Worm (Caenorhabditis elegans) whole organism, young adult: ENCODE results near the gene Y51H7C.1.
A peak's percentile ranks its signal among the peaks of the same experiment; 100 is the strongest.

ENCODE experiments used
- F37B4.10 ChIP-seq: fragments of 200-800 bp; sonication (Bioruptor generic); IDR thresholded peaks from 2 replicates; pipeline ENCODE4 v1.3.6; 2022; ENCODE audit warnings: missing genetic modification characterization, missing compliant biosample characterization
- F39B2.1 ChIP-seq: fragments of 200-800 bp; sonication (Bioruptor generic); IDR thresholded peaks from 2 replicates; pipeline ENCODE4 v1.3.6; 2022; ENCODE audit warnings: missing genetic modification reagents, missing genetic modification characterization, missing compliant biosample characterization
- F49E8.2 ChIP-seq: sonication (generic microtip); optimal IDR thresholded peaks from 3 replicates; lab custom pipeline; 2017; ENCODE audit warnings: missing genetic modification characterization, mild to moderate bottlenecking, missing compliant biosample characterization, antibody characterized with exemption, moderate library complexity; ENCODE audit not compliant: insufficient read depth
- F55B11.4 ChIP-seq: sonication (generic microtip); optimal IDR thresholded peaks from 2 replicates; lab custom pipeline; 2016; ENCODE audit warnings: missing compliant biosample characterization, missing genetic modification characterization, borderline replicate concordance; ENCODE audit not compliant: insufficient read depth
- K12H6.12 ChIP-seq: fragments of 200-800 bp; sonication (Bioruptor generic); optimal IDR thresholded peaks from 2 replicates; lab custom pipeline; 2018; ENCODE audit warnings: mild to moderate bottlenecking, missing genetic modification characterization, missing compliant biosample characterization
- T07F8.4 ChIP-seq: sonication (generic microtip); optimal IDR thresholded peaks from 2 replicates; lab custom pipeline; 2016; ENCODE audit warnings: mild to moderate bottlenecking, missing genetic modification characterization, moderate library complexity, missing compliant biosample characterization
- Y95B8A.8 ChIP-seq: fragments of 200-800 bp; sonication (Bioruptor generic); IDR thresholded peaks from 2 replicates; pipeline ENCODE4 v1.3.6; 2022; ENCODE audit warnings: missing genetic modification reagents, missing genetic modification characterization, missing compliant biosample characterization
- akir-1 ChIP-seq: fragments of 200-800 bp; sonication (Bioruptor generic); optimal IDR thresholded peaks from 2 replicates; lab custom pipeline; 2018; ENCODE audit warnings: mild to moderate bottlenecking, missing genetic modification characterization, moderate library complexity, missing compliant biosample characterization
- attf-5 ChIP-seq: fragments of 200-800 bp; sonication (Bioruptor generic); optimal IDR thresholded peaks from 2 replicates; lab custom pipeline; 2018; ENCODE audit warnings: mild to moderate bottlenecking, missing genetic modification characterization, missing compliant biosample characterization
- attf-6 ChIP-seq: fragments of 200-800 bp; sonication (Bioruptor generic); IDR thresholded peaks from 2 replicates; pipeline ENCODE4 v1.3.6; 2022; ENCODE audit warnings: missing genetic modification reagents, missing genetic modification characterization, missing compliant biosample characterization
- ceh-91 ChIP-seq: fragments of 200-800 bp; sonication (Bioruptor generic); IDR thresholded peaks from 2 replicates; pipeline ENCODE4 v1.3.6; 2022; ENCODE audit warnings: missing genetic modification reagents, missing genetic modification characterization, missing compliant biosample characterization
- dox-1 ChIP-seq: fragments of 200-800 bp; sonication (Bioruptor generic); IDR thresholded peaks from 2 replicates; pipeline ENCODE4 v1.3.6; 2022; ENCODE audit warnings: missing genetic modification reagents, missing genetic modification characterization, missing compliant biosample characterization
- egrh-3 ChIP-seq: fragments of 200-800 bp; sonication (Bioruptor generic); IDR thresholded peaks from 2 replicates; pipeline ENCODE4 v1.3.6; 2022; ENCODE audit warnings: missing genetic modification reagents, missing genetic modification characterization, missing compliant biosample characterization
- hlh-12 ChIP-seq: sonication (generic microtip); optimal IDR thresholded peaks from 2 replicates; lab custom pipeline; 2016; ENCODE audit warnings: missing genetic modification characterization, missing compliant biosample characterization
- lir-1 ChIP-seq: fragments of 200-800 bp; sonication (Bioruptor generic); conservative IDR thresholded peaks from 2 replicates; pipeline ENCODE4 v1.3.6; 2022; ENCODE audit warnings: missing genetic modification reagents, missing genetic modification characterization, missing compliant biosample characterization
- madf-10 ChIP-seq: sonication (generic microtip); optimal IDR thresholded peaks from 2 replicates; lab custom pipeline; 2016; ENCODE audit warnings: mild to moderate bottlenecking, missing genetic modification characterization, missing compliant biosample characterization
- madf-3 ChIP-seq: fragments of 200-800 bp; sonication (Bioruptor generic); IDR thresholded peaks from 2 replicates; pipeline ENCODE4 v1.3.6; 2022; ENCODE audit warnings: missing genetic modification reagents, missing genetic modification characterization, missing compliant biosample characterization
- mxl-1 ChIP-seq: sonication (generic microtip); optimal IDR thresholded peaks from 2 replicates; lab custom pipeline; 2016; ENCODE audit warnings: missing genetic modification characterization, missing compliant biosample characterization
- nhr-120 ChIP-seq: fragments of 200-800 bp; sonication (Bioruptor generic); IDR thresholded peaks from 2 replicates; pipeline ENCODE4 v1.3.6; 2022; ENCODE audit warnings: missing genetic modification characterization, missing compliant biosample characterization
- nhr-27 ChIP-seq: fragments of 200-800 bp; sonication (Bioruptor generic); optimal IDR thresholded peaks from 2 replicates; lab custom pipeline; 2018; ENCODE audit warnings: mild to moderate bottlenecking, missing genetic modification characterization, moderate library complexity, missing compliant biosample characterization
- nhr-80 ChIP-seq: sonication (generic microtip); optimal IDR thresholded peaks from 2 replicates; lab custom pipeline; 2016; ENCODE audit warnings: missing genetic modification characterization, missing compliant biosample characterization
- rec-8 ChIP-seq, 2 experiments: sonication (generic microtip); optimal IDR thresholded peaks; 2 replicates each; lab custom pipeline; 2016; ENCODE audit warnings: mild to moderate bottlenecking in 2 of 2, missing genetic modification characterization in 2 of 2, missing genetic modification reagents in 2 of 2, missing genotype in 2 of 2, missing biosample characterization in 1 of 2, missing compliant biosample characterization in 1 of 2, moderate library complexity in 1 of 2
- rpc-1 ChIP-seq, 2 experiments: fragments of 150-350 bp in 1 of 2; sonication (generic microtip) in 1 of 2; optimal IDR thresholded peaks; 2 replicates each; lab custom pipeline; 2014 to 2018; ENCODE audit warnings: missing biosample characterization in 1 of 2, missing genetic modification characterization in 1 of 2, missing genetic modification reagents in 1 of 2, missing genotype in 1 of 2
- snpc-4 ChIP-seq, 5 experiments: fragments of 150-350 bp in 1 of 5; sonication (generic microtip) in 4 of 5; optimal IDR thresholded peaks; 2 replicates each; lab custom pipeline; 2014 to 2018; ENCODE audit warnings: missing genetic modification characterization in 5 of 5, missing biosample characterization in 3 of 5, antibody characterized with exemption in 2 of 5, mild to moderate bottlenecking in 2 of 5, missing compliant biosample characterization in 2 of 5, missing genotype in 2 of 5, moderate library complexity in 2 of 5, missing genetic modification reagents in 1 of 5
- somi-1 ChIP-seq: fragments of 200-800 bp; sonication (Bioruptor generic); optimal IDR thresholded peaks from 2 replicates; lab custom pipeline; 2018; ENCODE audit warnings: mild to moderate bottlenecking, missing genetic modification characterization, missing compliant biosample characterization
- tbp1 ChIP-seq: fragments of 200-800 bp; sonication (Bioruptor generic); optimal IDR thresholded peaks from 2 replicates; lab custom pipeline; 2018; ENCODE audit warnings: mild to moderate bottlenecking, missing genetic modification characterization, missing compliant biosample characterization
- tlf-1 ChIP-seq: fragments of 200-800 bp; sonication (Bioruptor generic); optimal IDR thresholded peaks from 2 replicates; lab custom pipeline; 2018; ENCODE audit warnings: mild to moderate bottlenecking, missing genetic modification characterization, missing compliant biosample characterization
- xnd-1 ChIP-seq: sonication (generic microtip); optimal IDR thresholded peaks from 2 replicates; lab custom pipeline; 2016; ENCODE audit warnings: missing genotype, missing genetic modification reagents, missing genetic modification characterization, missing compliant biosample characterization
- zfh-2 ChIP-seq: fragments of 200-800 bp; sonication (Bioruptor generic); conservative IDR thresholded peaks from 2 replicates; pipeline ENCODE4 v1.3.6; 2022; ENCODE audit warnings: missing genetic modification reagents, missing genetic modification characterization, missing compliant biosample characterization
- ztf-25 ChIP-seq: fragments of 200-800 bp; sonication (Bioruptor generic); IDR thresholded peaks from 2 replicates; pipeline ENCODE4 v1.3.6; 2022; ENCODE audit warnings: missing genetic modification reagents, missing genetic modification characterization, missing compliant biosample characterization

The Y51H7C.1 gene

ce11 chrII:1466448-1466847, 1.1 kb upstream of the Y51H7C.1 start, which contains the start of gene Y51H7C.13:
TSS of gene Y51H7C.13 (minus strand) at chrII:1466548.
- TF ChIP-seq mxl-1 (tag; lab: Kevin White, UChicago) (no peak), xnd-1 (tag; lab: Kevin White, UChicago) (no peak), nhr-120 (GFP tag; lab: Robert Waterston, UW) (no peak), attf-5 (GFP tag; lab: Kevin White, UChicago) (no peak), Y95B8A.8 (GFP tag; lab: Robert Waterston, UW) (no peak), attf-6 (GFP tag; lab: Robert Waterston, UW) (no peak), rec-8 (tag; optimal IDR thresholded peaks at IDR 0.05; lab: Kevin White, UChicago) (no peak), madf-10 (tag; lab: Kevin White, UChicago) (no peak), madf-3 (GFP tag; lab: Robert Waterston, UW) (no peak), tbp1 (GFP tag; lab: Kevin White, UChicago) (no peak), hlh-12 (tag; lab: Kevin White, UChicago) (no peak), ceh-91 (no peak), F49E8.2 (tag; lab: Kevin White, UChicago) (no peak), F39B2.1 (no peak), somi-1 (GFP tag; lab: Kevin White, UChicago) (no peak)

- TF ChIP-seq F55B11.4 (tag; lab: Kevin White, UChicago): no peak
- TF ChIP-seq nhr-80 (tag; lab: Kevin White, UChicago): no peak
- TF ChIP-seq F37B4.10 (GFP tag; lab: Robert Waterston, UW): 0 out of 2 replicates have a peak, but pooled peaks have one; percentile 56
- no peak for TF ChIP-seq K12H6.12 (tag; lab: Kevin White, UChicago)
- no peak for TF ChIP-seq nhr-27 (tag; lab: Kevin White, UChicago)
- TF ChIP-seq ztf-25: no peak
- no peak for TF ChIP-seq lir-1 (GFP tag; lab: Robert Waterston, UW)
- TF ChIP-seq zfh-2 (GFP tag; lab: Robert Waterston, UW): peak; percentile 73
- peak; percentile 91 for TF ChIP-seq egrh-3
- no peak for TF ChIP-seq snpc-4 (GFP tag; optimal IDR thresholded peaks at IDR 0.05; lab: Kevin White, UChicago)
- no peak for TF ChIP-seq snpc-4 (tag; optimal IDR thresholded peaks at IDR 0.05; lab: Kevin White, UChicago)
These were observed 3.0 kb downstream of the Y51H7C.1 start, which contains the start of gene H17B01.2 for ce11 chrII:1470515-1470966. TSS of gene H17B01.2 (plus strand) at chrII:1470565.

- TF ChIP-seq dox-1 (GFP tag; lab: Robert Waterston, UW) (0 out of 2 replicates have a peak, but pooled peaks have one; percentile 17), akir-1 (no peak), zfh-2 (GFP tag; lab: Robert Waterston, UW) (peak; percentile 48; the same call in 1 of the 2 replicates), tbp1 (GFP tag; lab: Kevin White, UChicago) (no peak)
These were observed 6.0 kb downstream of the Y51H7C.1 start, which contains the start of gene H17B01.5 for ce11 chrII:1473481-1473880. TSS of gene H17B01.5 (minus strand) at chrII:1473581.

DNA sequence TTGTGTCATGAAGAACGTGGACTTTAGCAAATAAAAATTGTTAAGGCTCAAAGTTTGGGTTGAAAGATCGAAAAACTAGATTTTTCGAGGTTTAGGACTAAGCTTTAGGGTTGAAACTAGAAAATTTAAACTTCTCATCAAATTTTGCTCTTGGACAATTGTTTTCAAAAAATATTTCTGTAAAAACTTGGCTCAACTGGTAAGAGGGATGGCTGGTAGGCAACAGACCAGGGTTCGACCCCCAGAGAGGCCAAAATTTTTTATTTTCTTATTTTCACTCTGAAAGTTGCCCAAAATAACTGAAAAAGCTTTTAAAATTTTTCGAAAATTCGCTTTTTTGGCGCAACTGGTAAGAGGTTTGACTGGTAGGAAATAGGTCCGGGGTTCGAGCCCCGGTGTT, 7.3 kb downstream of the Y51H7C.1 start:
- TF ChIP-seq ceh-91 (no peak), T07F8.4 (tag; lab: Kevin White, UChicago) (no peak), tlf-1 (GFP tag; lab: Kevin White, UChicago) (no peak), rpc-1 (optimal IDR thresholded peaks at IDR 0.05; lab: Kevin White, UChicago) (no peak), rpc-1 (tag; optimal IDR thresholded peaks at IDR 0.05; lab: Kevin White, UChicago) (peak; percentile 52), zfh-2 (GFP tag; lab: Robert Waterston, UW) (no peak), F39B2.1 (no peak), tbp1 (GFP tag; lab: Kevin White, UChicago) (peak; percentile 56)
